Worm (Caenorhabditis elegans): ENCODE results near the gene F36H9.10.
"Not testable (repeated sequence)": the region's sequence is repeated elsewhere in the genome, so short reads cannot be mapped to it uniquely, and the experiment has no call there.

The F36H9.10 gene

DNA sequence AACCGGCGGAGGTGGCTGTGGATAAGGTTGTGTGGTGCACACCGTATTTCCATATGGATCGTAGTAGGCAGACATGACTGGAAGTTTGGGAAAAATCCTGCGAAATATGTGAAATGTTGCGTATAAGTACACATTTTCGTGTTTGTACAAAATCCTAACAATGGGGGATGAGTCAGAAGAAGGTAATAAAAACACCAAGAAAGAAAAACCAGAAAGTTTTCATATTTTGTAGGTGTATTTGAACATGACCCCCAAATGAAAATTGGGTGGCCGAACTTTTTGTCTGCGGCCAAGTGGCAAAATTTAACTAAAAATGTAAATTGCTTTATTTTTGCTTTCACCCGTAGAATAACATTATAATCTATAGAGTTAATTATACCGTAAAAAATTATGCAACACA lies 13.0 kb downstream of the F36H9.10 start, which contains the start of gene Y46H3A.4:
Gene Y46H3A.4 (minus strand): TSS at position 101 of the 400 bp plus-strand sequence.
- TF ChIP-seq tbx-11 (GFP tag; IDR thresholded peaks at IDR 0.05) (no peak), tra-4 (tag; optimal IDR thresholded peaks at IDR 0.05) (no peak), scrt-1 (GFP tag; IDR thresholded peaks at IDR 0.05) (no peak), ceh-36 (tag; optimal IDR thresholded peaks at IDR 0.05) (no peak), tbx-37 (GFP tag; conservative IDR thresholded peaks at IDR 0.05) (no peak), flt-1 (GFP tag; IDR thresholded peaks at IDR 0.05) (no peak), aly-1 (tag; optimal IDR thresholded peaks at IDR 0.05) (no peak), ets-7 (tag; optimal IDR thresholded peaks at IDR 0.05) (no peak), hmg-4 (GFP tag; optimal IDR thresholded peaks at IDR 0.05) (no peak), hmbx-1 (tag; optimal IDR thresholded peaks at IDR 0.05) (no peak), F13C5.2 (tag; optimal IDR thresholded peaks at IDR 0.05) (no peak), pes-1 (GFP tag; IDR thresholded peaks at IDR 0.05) (no peak), ama-1 (optimal IDR thresholded peaks at IDR 0.05) (no peak), B0310.2 (tag; optimal IDR thresholded peaks at IDR 0.05) (no peak), hnd-1 (tag; optimal IDR thresholded peaks at IDR 0.05) (no peak), sea-1 (GFP tag; conservative IDR thresholded peaks at IDR 0.05) (no peak), ceh-13 (GFP tag; optimal IDR thresholded peaks at IDR 0.05) (no peak)

ce11 chrV:1814784-1815183 lies 16.8 kb downstream of the F36H9.10 start, which contains the start of gene Y46H3A.5:
TSS of gene Y46H3A.5 (minus strand) at chrV:1814884.
- not testable (repeated sequence) for TF ChIP-seq ama-1 (optimal IDR thresholded peaks at IDR 0.05); tbx-11 (GFP tag; IDR thresholded peaks at IDR 0.05); tra-4 (tag; optimal IDR thresholded peaks at IDR 0.05)

DNA sequence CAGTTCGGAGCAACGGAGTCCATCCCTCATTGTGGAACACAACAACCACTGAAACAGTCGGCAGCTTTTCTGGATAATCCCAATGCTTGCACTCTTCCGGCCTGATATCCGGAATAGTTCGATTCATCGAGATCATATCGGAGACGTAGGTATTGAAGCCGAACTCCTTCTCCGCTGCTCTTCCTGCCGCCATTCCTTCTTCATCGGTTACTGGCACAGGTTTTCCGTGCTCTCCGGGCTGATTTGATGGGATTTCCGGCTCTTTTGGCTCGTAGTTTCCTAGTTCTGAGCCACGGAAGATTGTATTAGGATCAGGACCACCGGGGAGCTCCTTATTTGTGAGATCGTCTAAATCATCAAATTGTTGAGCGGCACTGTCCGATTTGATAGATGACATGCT lies 22.0 kb downstream of the F36H9.10 start:
- TF ChIP-seq ama-1 (optimal IDR thresholded peaks at IDR 0.05) (no peak), hnd-1 (tag; optimal IDR thresholded peaks at IDR 0.05) (no peak), B0310.2 (tag; optimal IDR thresholded peaks at IDR 0.05) (no peak)

DNA sequence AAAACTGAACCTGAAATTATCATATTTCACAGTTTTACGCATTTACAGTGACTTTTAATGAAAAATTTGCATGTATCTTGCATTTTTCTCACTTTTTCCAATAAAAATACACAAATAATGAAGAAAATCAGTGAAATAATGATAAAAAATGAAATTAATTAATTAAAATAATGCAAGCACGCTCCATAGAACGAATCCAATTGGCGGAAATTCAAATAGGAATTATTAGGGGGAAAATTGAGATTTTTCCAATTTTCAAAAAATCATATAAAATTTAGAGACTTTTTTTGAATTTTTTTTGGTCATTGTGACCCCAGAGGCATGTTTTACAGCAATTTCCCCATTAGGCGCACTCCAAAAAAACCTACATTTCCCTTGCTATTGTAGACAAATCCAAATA lies 22.7 kb downstream of the F36H9.10 start:
- TF ChIP-seq ama-1 (optimal IDR thresholded peaks at IDR 0.05) = no peak
- no peak for TF ChIP-seq tra-4 (tag; optimal IDR thresholded peaks at IDR 0.05)
- no peak for TF ChIP-seq ets-7 (tag; optimal IDR thresholded peaks at IDR 0.05)
- TF ChIP-seq ceh-36 (tag; optimal IDR thresholded peaks at IDR 0.05) = no peak
- no peak for TF ChIP-seq hmg-4 (GFP tag; optimal IDR thresholded peaks at IDR 0.05)
- no peak for TF ChIP-seq F13C5.2 (tag; optimal IDR thresholded peaks at IDR 0.05)
- TF ChIP-seq ceh-13 (GFP tag; optimal IDR thresholded peaks at IDR 0.05) = no peak
- TF ChIP-seq pes-1 (GFP tag; IDR thresholded peaks at IDR 0.05) = no peak
- no peak for TF ChIP-seq tbx-37 (GFP tag; conservative IDR thresholded peaks at IDR 0.05)
- TF ChIP-seq hnd-1 (tag; optimal IDR thresholded peaks at IDR 0.05) = no peak
- no peak for TF ChIP-seq B0310.2 (tag; optimal IDR thresholded peaks at IDR 0.05)
- no peak for TF ChIP-seq flt-1 (GFP tag; IDR thresholded peaks at IDR 0.05)
- TF ChIP-seq sea-1 (GFP tag; conservative IDR thresholded peaks at IDR 0.05) = no peak
- TF ChIP-seq tbx-11 (GFP tag; IDR thresholded peaks at IDR 0.05) = no peak
- no peak for TF ChIP-seq scrt-1 (GFP tag; IDR thresholded peaks at IDR 0.05)
- TF ChIP-seq hmbx-1 (tag; optimal IDR thresholded peaks at IDR 0.05) = no peak
- TF ChIP-seq aly-1 (tag; optimal IDR thresholded peaks at IDR 0.05) = no peak

ce11 chrV:1821287-1821686 lies 23.3 kb downstream of the F36H9.10 start, which contains the start of the genes gly-7 and mrpl-39:
TSS of gene gly-7 (minus strand) at chrV:1821323.
TSS of gene mrpl-39 (plus strand) at chrV:1821579.
- TF ChIP-seq B0310.2 (tag; optimal IDR thresholded peaks at IDR 0.05) = no peak
- no peak for TF ChIP-seq tra-4 (tag; optimal IDR thresholded peaks at IDR 0.05)
- TF ChIP-seq tbx-37 (GFP tag; conservative IDR thresholded peaks at IDR 0.05) = peak; percentile 56
- no peak for TF ChIP-seq ceh-13 (GFP tag; optimal IDR thresholded peaks at IDR 0.05)
- 0 out of 2 replicates have a peak, but pooled peaks have one; percentile 68 for TF ChIP-seq scrt-1 (GFP tag; IDR thresholded peaks at IDR 0.05)
- TF ChIP-seq tbx-11 (GFP tag; IDR thresholded peaks at IDR 0.05) = peak; percentile 46; the same call in 1 of the 2 replicates
- TF ChIP-seq ceh-36 (tag; optimal IDR thresholded peaks at IDR 0.05) = peak; percentile 10
- peak; percentile 61 for TF ChIP-seq F13C5.2 (tag; optimal IDR thresholded peaks at IDR 0.05)
- peak; percentile 60; the same call in 1 of the 2 replicates for TF ChIP-seq flt-1 (GFP tag; IDR thresholded peaks at IDR 0.05)
- no peak for TF ChIP-seq ama-1 (optimal IDR thresholded peaks at IDR 0.05)
- no peak for TF ChIP-seq hmbx-1 (tag; optimal IDR thresholded peaks at IDR 0.05)
- peak; percentile 70 for TF ChIP-seq pes-1 (GFP tag; IDR thresholded peaks at IDR 0.05)
- no peak for TF ChIP-seq aly-1 (tag; optimal IDR thresholded peaks at IDR 0.05)

- TF ChIP-seq hnd-1 (tag; optimal IDR thresholded peaks at IDR 0.05) = no peak
- no peak for TF ChIP-seq ceh-13 (GFP tag; optimal IDR thresholded peaks at IDR 0.05)
- no peak for TF ChIP-seq tbx-11 (GFP tag; IDR thresholded peaks at IDR 0.05)
- TF ChIP-seq hmbx-1 (tag; optimal IDR thresholded peaks at IDR 0.05) = no peak
- TF ChIP-seq scrt-1 (GFP tag; IDR thresholded peaks at IDR 0.05) = no peak
Observed at ce11 chrV:1824528-1824927, 26.5 kb downstream of the F36H9.10 start.

- TF ChIP-seq tra-4 (tag; optimal IDR thresholded peaks at IDR 0.05) (no peak), ceh-13 (GFP tag; optimal IDR thresholded peaks at IDR 0.05) (no peak), aly-1 (tag; optimal IDR thresholded peaks at IDR 0.05) (no peak), B0310.2 (tag; optimal IDR thresholded peaks at IDR 0.05) (no peak), tbx-11 (GFP tag; IDR thresholded peaks at IDR 0.05) (no peak), ama-1 (optimal IDR thresholded peaks at IDR 0.05) (no peak), hmbx-1 (tag; optimal IDR thresholded peaks at IDR 0.05) (no peak), flt-1 (GFP tag; IDR thresholded peaks at IDR 0.05) (no peak), F13C5.2 (tag; optimal IDR thresholded peaks at IDR 0.05) (no peak), hnd-1 (tag; optimal IDR thresholded peaks at IDR 0.05) (no peak), ceh-36 (tag; optimal IDR thresholded peaks at IDR 0.05) (no peak), tbx-37 (GFP tag; conservative IDR thresholded peaks at IDR 0.05) (no peak), sea-1 (GFP tag; conservative IDR thresholded peaks at IDR 0.05) (no peak)
Observed at ce11 chrV:1829973-1830372, 32.0 kb downstream of the F36H9.10 start, which contains the start of gene Y32G9B.1. TSS of gene Y32G9B.1 (minus strand) at chrV:1830073.

DNA sequence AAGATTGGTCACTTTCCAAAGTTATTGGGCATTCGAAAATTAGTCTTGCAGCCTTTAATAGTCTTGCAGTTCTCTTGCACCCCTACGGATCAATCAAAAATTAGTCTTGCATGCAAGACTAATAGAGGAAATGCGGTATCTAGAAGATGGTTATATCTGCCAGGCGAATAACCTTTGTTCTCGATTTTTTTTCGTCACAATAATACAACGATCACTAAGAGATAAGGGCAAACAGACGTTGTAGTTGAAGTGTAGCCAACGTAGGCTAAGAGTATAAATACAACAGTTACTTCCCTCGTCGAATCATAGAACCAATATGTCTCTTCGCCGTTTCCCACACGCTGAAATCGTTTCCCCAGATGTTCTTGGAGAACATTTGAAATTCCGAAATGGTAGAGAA lies 43.7 kb downstream of the F36H9.10 start, which contains the start of gene T10B5.8:
Gene T10B5.8 (plus strand): TSS at position 301 of the 400 bp plus-strand sequence.
- TF ChIP-seq tra-4 (tag; optimal IDR thresholded peaks at IDR 0.05) (no peak), hnd-1 (tag; optimal IDR thresholded peaks at IDR 0.05) (no peak), tbx-11 (GFP tag; IDR thresholded peaks at IDR 0.05) (no peak), ceh-13 (GFP tag; optimal IDR thresholded peaks at IDR 0.05) (no peak), aly-1 (tag; optimal IDR thresholded peaks at IDR 0.05) (no peak), pes-1 (GFP tag; IDR thresholded peaks at IDR 0.05) (no peak), scrt-1 (GFP tag; IDR thresholded peaks at IDR 0.05) (no peak), hmg-4 (GFP tag; optimal IDR thresholded peaks at IDR 0.05) (no peak), B0310.2 (tag; optimal IDR thresholded peaks at IDR 0.05) (no peak), ets-7 (tag; optimal IDR thresholded peaks at IDR 0.05) (no peak), tbx-37 (GFP tag; conservative IDR thresholded peaks at IDR 0.05) (no peak), ceh-36 (tag; optimal IDR thresholded peaks at IDR 0.05) (no peak), ama-1 (optimal IDR thresholded peaks at IDR 0.05) (no peak), flt-1 (GFP tag; IDR thresholded peaks at IDR 0.05) (no peak), sea-1 (GFP tag; conservative IDR thresholded peaks at IDR 0.05) (no peak), F13C5.2 (tag; optimal IDR thresholded peaks at IDR 0.05) (no peak), hmbx-1 (tag; optimal IDR thresholded peaks at IDR 0.05) (no peak)

Data from whole organism, early embryonic.